Fruit fly (Drosophila melanogaster): ENCODE results near the gene Ipk2.
A peak's percentile ranks its signal among the peaks of the same experiment; 100 is the strongest.

DNA sequence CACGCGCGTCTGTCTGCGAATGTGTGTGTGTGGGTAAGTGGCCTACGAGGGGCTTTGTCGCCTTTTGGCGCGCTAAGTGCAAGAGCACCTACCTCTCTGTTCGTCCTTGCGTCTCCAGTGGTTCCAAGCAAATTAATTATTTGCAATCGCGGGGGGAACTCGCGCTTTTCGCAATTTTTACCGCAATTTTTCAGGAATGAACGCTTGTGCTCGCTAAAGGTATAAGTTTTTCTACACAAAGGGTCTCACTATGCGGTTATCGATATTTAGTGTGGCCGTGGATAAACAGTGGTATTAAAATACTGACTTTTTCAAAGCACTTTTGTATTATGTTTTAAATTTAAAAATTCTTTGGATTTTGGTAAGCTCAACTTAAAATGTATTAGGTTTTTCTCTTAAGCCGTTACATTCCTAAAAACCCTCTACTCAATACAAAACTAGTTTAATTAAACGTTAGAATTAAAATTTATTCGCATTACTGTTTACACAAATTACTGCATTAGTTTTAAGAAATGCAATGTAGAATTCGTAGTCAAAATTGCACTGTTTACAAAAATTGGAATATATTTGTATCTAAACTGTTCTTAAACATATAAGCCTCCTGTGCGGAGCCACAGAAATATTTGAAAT is 31.6 kb downstream of the Ipk2 start, which contains the start of gene lwr:
- TF ChIP-seq Dll (GFP tag; IDR thresholded peaks at IDR 0.05; ENCODE audit: partially characterized antibody) (peak; percentile 69; the same call in 3 of the 4 replicates), tio (GFP tag; optimal IDR thresholded peaks at IDR 0.05) (no peak), lmd (GFP tag; IDR thresholded peaks at IDR 0.05) (no peak), CG13775 (GFP tag; optimal IDR thresholded peaks at IDR 0.05) (no peak), CG31441 (GFP tag; IDR thresholded peaks at IDR 0.05) (no peak), CG2875 (GFP tag; optimal IDR thresholded peaks at IDR 0.05) (no peak), CG9797 (GFP tag; optimal IDR thresholded peaks at IDR 0.05) (peak; percentile 89), z (GFP tag; IDR thresholded peaks at IDR 0.05) (no peak), sc (optimal IDR thresholded peaks at IDR 0.05) (no peak), sc (GFP tag; optimal IDR thresholded peaks at IDR 0.05) (no peak), CG10979 (tag; optimal IDR thresholded peaks at IDR 0.05) (no peak), CG10321 (GFP tag; IDR thresholded peaks at IDR 0.05) (no peak), CG16779 (GFP tag; IDR thresholded peaks at IDR 0.05) (no peak), ewg (GFP tag; optimal IDR thresholded peaks at IDR 0.05) (no peak)

Measured in whole organism, embryonic.